Fruit fly (Drosophila melanogaster) whole organism, larva: ENCODE data around the gene CG7382.

ENCODE experiments used
- noc ChIP-seq: fragments of 200-800 bp; sonication (Bioruptor generic); optimal IDR thresholded peaks from 3 replicates; lab custom pipeline; 2019; ENCODE audit warnings: missing biosample characterization, mild to moderate bottlenecking, missing genetic modification characterization, moderate library complexity

The CG7382 gene

DNA sequence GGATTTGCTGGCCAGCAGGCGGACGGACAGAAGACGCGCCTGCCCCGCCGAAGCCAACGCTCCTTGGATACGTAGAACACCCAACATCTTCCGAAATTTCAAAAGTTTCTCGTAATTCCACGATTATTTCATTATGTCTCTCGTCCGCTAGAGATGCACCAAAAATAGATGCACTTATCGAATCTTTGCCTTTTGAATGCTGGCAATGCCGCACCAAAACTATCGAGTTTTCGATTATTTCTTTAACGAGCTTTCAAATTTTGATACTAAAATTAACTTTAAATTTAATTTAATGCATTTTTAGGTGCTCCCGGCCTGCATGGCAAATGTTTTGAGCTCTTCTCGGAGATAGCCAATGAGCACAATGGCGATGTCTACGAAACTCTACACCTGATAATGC is 12.4 kb upstream of the CG7382 start, which contains the start of gene Coq6:
TSS of gene Coq6 (minus strand) at position 163 of the 400 bp plus-strand sequence.
- no peak for TF ChIP-seq noc (tag; lab: Kevin White, UChicago)

DNA sequence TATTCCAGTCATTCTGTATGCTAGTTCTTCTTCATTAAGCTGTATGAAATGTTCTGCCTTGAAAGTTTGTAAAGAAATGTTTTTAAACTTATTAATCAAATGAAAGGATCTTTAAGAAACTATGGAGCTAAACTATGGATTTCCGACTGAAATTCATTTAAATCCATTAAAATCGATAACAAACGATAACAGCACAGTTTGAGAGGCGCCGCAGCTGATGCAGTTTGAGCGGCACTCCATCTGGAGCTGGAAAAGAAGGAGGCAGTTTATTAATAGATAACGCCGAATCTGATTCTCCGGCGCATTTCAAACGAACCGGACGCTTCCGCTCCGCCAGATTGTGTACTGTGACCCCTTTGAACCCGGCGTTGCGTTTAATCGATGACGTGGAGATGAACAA is 8.2 kb upstream of the CG7382 start, which contains the start of gene CG31915:
TSS of gene CG31915 (plus strand) at position 263 of the 400 bp plus-strand sequence.
- TF ChIP-seq noc (tag; lab: Kevin White, UChicago), result no peak

DNA sequence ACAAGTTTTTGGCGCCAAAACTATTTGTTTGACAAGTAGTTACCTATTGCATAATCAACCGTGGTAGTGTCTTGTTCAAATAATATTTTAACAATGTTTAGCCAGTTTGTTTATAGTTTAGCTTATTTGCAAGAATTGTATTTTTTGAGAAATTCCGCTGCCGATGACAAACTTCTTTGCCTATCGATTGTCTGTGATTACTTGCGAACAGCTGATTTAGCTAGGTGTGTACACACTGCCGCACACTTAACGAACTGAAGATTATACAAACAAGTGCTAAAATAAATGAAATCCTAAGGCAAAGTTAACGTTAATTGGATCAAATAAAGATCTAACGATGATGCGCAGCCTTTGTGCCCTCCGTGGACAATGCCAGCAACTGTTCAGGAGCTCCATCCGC is 7.0 kb upstream of the CG7382 start, which contains the start of gene Cox11:
TSS of gene Cox11 (plus strand) at position 220 of the 400 bp plus-strand sequence.
- TF ChIP-seq noc (tag; lab: Kevin White, UChicago), result no peak

DNA sequence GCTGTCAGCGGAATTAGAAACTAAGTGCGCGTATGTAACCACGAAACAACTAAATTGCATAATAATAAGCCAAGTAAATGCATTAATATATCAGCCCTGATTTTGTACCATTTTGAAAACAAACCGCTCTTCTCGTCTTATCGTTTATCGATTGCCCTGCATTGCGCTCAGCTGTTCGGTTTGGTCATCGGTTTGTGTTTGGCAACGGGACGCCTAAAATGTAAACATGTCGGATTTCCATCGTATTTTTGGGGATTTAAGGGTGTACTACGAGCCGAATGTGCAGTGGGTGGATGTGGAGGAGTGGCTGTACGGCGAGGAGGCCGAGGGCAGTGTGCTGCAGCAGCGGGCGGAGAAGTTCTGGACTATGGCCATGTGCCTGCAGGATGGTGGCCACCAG is 6.0 kb upstream of the CG7382 start, which contains the start of gene Cap-D3:
TSS of gene Cap-D3 (plus strand) at position 183 of the 400 bp plus-strand sequence.
- TF ChIP-seq noc (tag; lab: Kevin White, UChicago), result no peak

DNA sequence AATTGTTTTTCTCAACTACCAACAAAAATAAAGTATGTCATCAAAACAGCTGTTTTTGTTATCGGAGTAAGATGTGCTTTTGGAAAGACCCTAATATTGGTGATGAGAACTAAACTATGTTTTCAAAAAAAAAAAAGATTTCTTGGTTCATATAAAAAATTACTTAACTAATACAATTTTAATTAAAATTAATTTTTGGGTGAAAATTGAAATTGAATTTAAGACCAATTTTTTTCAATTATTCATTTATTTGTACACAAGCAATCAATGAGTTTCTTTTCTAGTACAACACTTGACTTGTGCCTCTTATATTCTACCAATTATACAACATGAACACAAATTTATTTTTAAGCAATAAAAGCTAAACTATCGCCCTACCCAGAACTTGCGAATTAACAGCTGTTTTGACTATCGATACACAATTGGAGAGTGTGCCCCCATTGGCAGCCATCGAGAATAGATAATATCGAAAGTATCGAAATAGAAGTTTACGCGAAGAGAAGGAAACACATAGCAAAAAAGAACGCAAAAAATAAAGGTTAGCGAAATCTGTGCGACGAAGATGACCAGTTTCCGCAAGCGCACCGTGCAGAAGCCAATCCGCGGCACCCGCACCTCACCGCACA is 4.3 kb upstream of the CG7382 start, which contains the start of the genes Vps52 and Elp4:
TSS of gene Vps52 (minus strand) at position 51 of the 626 bp plus-strand sequence.
TSS of gene Elp4 (plus strand) at position 292 of the 626 bp plus-strand sequence.
- peak; percentile 75 for TF ChIP-seq noc (tag; lab: Kevin White, UChicago)

DNA sequence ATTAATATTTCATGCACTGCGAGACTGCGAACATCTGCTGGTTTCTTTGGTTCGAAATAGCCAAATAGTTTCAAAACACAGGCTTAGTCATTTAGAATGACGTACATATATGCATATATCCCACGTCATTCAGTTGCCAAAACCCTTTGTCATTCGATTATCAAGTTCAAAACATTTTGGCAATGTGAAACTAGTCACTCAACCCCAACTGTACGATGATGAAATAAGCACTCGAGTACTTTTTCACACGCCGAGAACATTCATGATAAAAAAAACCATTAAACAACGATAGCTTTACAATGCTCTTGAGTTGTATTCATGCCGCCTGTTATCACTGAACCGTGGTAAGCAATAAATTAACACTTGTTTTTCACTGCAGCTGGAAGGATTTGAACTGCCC is 1.1 kb upstream of the CG7382 start:
- no peak for TF ChIP-seq noc (tag; lab: Kevin White, UChicago)

DNA sequence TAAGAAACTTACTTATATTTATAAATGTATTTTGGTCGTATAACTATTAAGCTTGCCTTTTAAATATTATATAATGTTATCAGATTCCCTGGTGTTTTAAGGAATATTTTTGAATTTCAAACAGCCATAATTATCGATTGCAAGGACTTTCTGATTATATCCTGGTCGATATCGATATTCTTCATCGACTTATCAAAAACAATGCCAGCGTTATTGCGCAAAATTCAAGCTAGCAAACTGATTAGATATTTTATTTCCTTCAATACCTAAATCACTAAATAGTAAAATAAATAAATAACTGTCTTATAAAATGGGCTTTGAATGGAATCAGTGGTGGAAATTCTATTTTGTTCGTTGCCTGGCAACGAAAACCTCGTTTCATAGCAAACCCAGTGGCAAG is 2.3 kb downstream of the CG7382 start, which contains the start of gene CG14020:
TSS of gene CG14020 (plus strand) at position 345 of the 400 bp plus-strand sequence.
- no peak for TF ChIP-seq noc (tag; lab: Kevin White, UChicago)

DNA sequence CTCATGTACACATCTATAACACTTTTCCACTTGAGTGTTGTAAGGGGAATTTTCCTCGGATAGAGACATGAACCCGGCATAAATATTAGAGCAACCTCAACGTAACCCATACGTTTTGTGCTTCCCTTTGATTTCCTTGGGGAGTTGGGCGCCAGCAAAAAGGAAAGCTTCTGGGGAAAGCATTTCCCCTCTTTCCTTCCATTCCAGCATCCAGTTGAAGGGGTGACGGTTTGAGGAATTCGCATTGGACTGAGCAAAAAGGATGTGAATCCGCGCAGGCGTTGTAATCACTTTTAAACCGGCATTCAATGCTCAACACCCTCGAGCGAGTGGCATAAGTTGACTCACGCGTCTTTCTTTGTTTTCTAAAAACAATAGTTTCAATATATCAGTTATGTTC is 4.8 kb downstream of the CG7382 start:
- no peak for TF ChIP-seq noc (tag; lab: Kevin White, UChicago)

DNA sequence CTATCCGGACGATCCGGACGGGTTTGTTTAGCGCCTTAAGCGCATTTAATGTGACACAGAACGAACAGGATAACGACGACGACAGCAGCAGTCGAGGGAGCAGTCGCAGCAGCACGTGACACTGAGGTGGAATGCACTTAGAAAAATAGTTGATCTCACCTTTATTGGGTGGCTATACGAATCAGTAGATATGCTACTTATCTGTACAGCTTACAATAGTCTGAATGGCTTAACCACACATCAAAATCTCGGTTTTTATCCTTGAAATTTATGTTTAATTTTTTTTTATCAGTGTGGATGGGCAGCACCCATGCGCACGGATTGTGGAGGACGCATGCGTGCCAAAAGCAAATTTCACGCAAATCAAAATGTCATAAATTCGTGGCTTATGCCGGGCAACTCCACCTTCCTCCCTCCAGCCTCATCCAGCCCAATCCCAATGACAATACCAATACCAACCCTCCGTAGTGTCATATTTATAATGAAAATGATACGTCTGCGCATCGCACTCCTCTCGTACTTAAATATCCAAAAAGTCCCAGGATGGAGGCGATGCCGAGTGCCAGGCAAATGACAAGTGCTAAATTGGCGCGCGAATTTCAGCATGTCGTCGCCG is 11.8 kb downstream of the CG7382 start:
- TF ChIP-seq noc (tag; lab: Kevin White, UChicago), result no peak

DNA sequence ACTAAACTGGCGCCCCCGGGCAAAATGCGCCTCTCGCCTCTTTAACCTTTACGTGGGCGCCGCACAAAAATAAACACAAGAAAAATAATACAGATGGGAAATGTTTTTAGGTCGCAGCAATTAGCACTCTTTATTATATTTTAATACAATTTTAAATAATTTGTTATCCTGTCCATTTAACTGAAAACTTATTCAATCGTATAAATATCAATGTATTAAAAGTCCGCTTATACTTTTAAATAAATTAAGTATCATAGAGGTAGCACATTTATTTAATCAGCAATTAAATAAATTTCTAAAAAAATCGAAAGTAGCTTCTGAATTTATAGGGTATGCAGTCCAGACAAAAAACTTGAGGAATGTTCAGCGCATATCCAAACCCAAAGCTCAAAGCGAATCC is 12.6 kb downstream of the CG7382 start:
- no peak for TF ChIP-seq noc (tag; lab: Kevin White, UChicago)

DNA sequence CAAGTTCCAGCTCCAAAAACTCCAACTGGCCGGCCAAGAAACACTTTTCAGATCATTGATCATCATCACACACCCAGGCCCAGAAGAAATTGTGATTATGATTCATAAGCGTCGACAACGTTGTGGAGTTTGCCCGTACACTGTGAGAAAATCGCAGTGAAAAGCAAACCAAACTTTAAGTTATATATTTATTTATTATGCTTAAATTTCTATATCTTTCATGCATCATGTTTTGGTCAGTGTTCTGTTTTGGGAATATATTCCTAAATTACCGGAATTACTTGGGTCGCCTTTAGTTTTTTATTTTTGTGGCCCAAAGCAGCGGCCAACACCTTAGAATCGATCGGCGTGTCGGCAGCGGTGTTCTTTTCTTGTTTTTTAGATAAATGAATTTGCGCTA is 14.6 kb downstream of the CG7382 start:
- TF ChIP-seq noc (tag; lab: Kevin White, UChicago), result no peak

DNA sequence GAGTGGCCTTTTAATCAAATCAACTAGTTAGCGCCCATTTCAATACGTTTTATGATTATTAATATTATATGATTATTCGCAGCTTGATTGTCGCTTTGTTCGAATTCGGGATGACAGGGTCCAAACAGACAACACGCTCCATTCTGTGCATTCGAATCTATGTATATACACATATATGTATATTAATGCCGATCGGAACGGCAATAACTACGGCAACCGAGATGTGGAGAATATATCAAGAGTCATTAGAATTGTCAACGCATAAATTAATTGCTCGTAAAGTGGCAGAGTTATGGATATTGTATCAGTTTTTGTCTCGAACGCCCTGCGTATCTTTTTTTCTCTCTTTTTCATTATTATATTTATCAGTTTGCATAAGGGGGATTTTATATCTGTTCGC is 16.8 kb downstream of the CG7382 start:
- TF ChIP-seq noc (tag; lab: Kevin White, UChicago), result no peak

DNA sequence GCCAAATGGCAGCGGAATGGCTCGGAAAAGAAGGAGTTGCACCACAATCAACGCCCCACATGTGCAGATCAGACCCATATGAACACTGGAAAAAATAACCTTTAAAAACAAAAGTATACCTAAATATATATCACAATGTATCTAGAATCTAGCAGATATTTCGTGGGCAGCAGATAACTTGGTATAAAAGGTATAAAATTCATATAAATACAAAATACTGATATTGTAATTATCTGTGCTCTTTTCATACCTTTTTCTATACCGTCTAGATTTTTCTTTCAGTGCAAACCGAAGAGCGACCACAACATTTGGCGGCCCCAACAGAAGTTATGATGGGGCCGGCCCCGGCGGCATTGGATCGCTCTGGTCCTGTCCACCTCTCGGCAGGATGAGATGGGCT is 18.4 kb downstream of the CG7382 start:
- TF ChIP-seq noc (tag; lab: Kevin White, UChicago), result no peak

DNA sequence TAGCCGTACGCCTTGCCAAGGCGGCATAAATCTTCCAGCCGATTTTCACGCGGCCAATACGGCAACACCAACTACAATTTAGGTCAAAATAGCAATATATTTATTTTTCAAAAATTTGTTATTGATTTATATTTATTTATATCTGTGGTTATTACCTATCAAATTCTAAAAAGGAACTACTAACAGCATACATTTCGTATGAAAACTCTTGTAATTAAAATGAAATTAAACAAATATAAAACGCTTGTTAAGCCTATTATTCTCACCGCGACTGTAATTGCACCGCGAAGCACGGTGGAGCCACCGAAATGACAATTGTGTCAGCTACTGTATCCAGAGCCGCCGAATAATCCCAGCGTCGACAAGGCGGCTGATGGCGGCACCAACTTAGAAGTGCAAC is 20.2 kb downstream of the CG7382 start:
- no peak for TF ChIP-seq noc (tag; lab: Kevin White, UChicago)

DNA sequence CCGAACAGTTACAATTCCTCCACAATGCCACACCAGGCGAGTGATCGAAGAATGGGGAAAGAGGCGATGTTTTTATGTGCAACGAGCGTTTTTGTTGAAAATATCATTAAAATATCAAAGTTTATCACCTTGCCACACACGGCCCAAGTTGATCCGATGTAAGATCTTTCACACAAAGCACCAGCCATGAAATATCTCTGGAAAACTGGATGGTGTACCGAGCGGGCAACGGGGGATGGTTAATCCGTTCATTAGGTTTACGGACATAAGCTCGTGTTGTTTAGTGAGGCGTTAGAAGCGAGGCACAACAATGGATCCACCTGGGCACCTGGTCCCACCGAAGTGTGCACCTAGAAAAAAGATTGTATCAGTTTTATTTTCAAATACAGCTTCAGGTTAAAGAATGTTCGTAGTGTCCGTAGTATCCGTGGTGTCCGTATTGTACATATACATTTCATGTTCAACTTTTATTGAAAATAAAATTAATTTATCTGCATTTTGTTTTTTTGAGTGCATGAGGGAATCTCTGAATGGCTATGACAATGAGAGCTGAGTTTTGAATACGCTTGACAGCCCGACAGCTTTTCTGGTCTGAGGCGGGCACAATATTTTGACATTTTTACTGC is 23.1 kb downstream of the CG7382 start:
- no peak for TF ChIP-seq noc (tag; lab: Kevin White, UChicago)

DNA sequence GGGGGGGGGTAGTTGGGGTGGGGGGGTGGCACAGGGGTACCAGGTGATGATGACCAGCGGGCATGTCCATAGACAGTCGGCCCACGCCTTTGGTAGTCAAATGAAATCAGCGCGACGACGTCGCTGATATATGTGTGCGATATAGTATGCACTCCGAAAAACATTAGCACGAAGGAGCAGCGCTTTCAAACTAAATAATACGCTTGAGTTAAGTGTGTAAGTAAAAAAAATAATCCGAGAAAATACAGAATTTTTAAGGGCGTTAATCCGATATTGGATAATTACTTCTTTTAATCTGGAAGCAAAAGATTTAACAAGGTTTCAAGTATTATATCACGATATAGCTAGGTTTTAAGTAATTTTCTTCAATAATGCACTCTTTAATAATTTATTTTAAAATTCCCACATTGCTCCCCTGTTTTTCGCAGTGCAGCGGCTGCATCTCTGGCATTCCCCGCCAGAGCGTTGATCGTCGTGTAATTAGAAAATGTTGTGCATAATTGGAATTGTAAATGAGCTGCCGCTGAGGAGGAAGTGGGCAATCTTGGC is 24.8 kb downstream of the CG7382 start:
- no peak for TF ChIP-seq noc (tag; lab: Kevin White, UChicago)
